Fruit fly (Drosophila melanogaster) whole organism, pupa: ENCODE data around the gene CG31776.

ENCODE experiments used
- CG12605 ChIP-seq: fragments of 200-800 bp; sonication (Bioruptor generic); IDR thresholded peaks from 2 replicates; pipeline ENCODE4 v1.3.6; 2022; ENCODE audit warnings: missing biosample characterization, missing genetic modification characterization
- CG15710 ChIP-seq: fragments of 200-800 bp; sonication (Bioruptor generic); optimal IDR thresholded peaks from 2 replicates; lab custom pipeline; 2018; ENCODE audit warnings: missing biosample characterization, mild to moderate bottlenecking, missing genetic modification characterization, moderate library complexity
- CG17806 ChIP-seq: fragments of 200-800 bp; sonication (Bioruptor generic); optimal IDR thresholded peaks from 2 replicates; lab custom pipeline; 2018; ENCODE audit warnings: missing biosample characterization, mild to moderate bottlenecking, missing genetic modification characterization, moderate library complexity
- CG34367 ChIP-seq: fragments of 200-800 bp; sonication (Bioruptor generic); optimal IDR thresholded peaks from 2 replicates; lab custom pipeline; 2018; ENCODE audit warnings: missing biosample characterization, mild to moderate bottlenecking, missing genetic modification characterization
- CG4496 ChIP-seq: fragments of 200-800 bp; sonication (Bioruptor generic); IDR thresholded peaks from 3 replicates; pipeline ENCODE4 v1.3.6; 2022; ENCODE audit warnings: missing biosample characterization, missing genetic modification characterization
- CG8159 ChIP-seq: fragments of 200-800 bp; sonication (Bioruptor generic); optimal IDR thresholded peaks from 3 replicates; lab custom pipeline; 2018; ENCODE audit warnings: missing biosample characterization, mild to moderate bottlenecking, missing genetic modification characterization, moderate library complexity
- CG8301 ChIP-seq: fragments of 200-800 bp; sonication (Bioruptor generic); optimal IDR thresholded peaks from 2 replicates; lab custom pipeline; 2018; ENCODE audit warnings: missing biosample characterization, mild to moderate bottlenecking, missing genetic modification characterization
- CG9948 ChIP-seq: fragments of 200-800 bp; sonication (Bioruptor generic); optimal IDR thresholded peaks from 2 replicates; lab custom pipeline; 2018; ENCODE audit warnings: missing biosample characterization, mild to moderate bottlenecking, missing genetic modification characterization, moderate library complexity
- EcR ChIP-seq: fragments of 200-800 bp; sonication (Bioruptor generic); optimal IDR thresholded peaks from 3 replicates; lab custom pipeline; 2019; ENCODE audit warnings: missing biosample characterization, missing genetic modification characterization, mild to moderate bottlenecking, moderate library complexity, missing genetic modification reagents
- Pif1A ChIP-seq: fragments of 200-800 bp; sonication (Bioruptor generic); optimal IDR thresholded peaks from 3 replicates; lab custom pipeline; 2016; ENCODE audit warnings: missing biosample characterization, missing genetic modification characterization
- Pif1B ChIP-seq: fragments of 200-800 bp; sonication (Bioruptor generic); optimal IDR thresholded peaks from 3 replicates; lab custom pipeline; 2016; ENCODE audit warnings: missing biosample characterization, missing genetic modification characterization
- Snoo ChIP-seq: fragments of 200-800 bp; sonication (Bioruptor generic); optimal IDR thresholded peaks from 3 replicates; lab custom pipeline; 2017; ENCODE audit warnings: missing biosample characterization, mild to moderate bottlenecking, missing genetic modification characterization, inconsistent platforms
- rn ChIP-seq: fragments of 200-800 bp; sonication (Bioruptor generic); IDR thresholded peaks from 2 replicates; pipeline ENCODE4 v1.3.6; 2022; ENCODE audit warnings: missing biosample characterization, missing genetic modification characterization

dm6 chr2L:3504851-3505250, 34.9 kb downstream of the CG31776 start:
- no peak for TF ChIP-seq CG4496 (GFP tag; lab: Robert Waterston, UW)
- no peak for TF ChIP-seq CG17806 (tag; lab: Kevin White, UChicago)
- TF ChIP-seq Pif1B (GFP tag; lab: Kevin White, UChicago) = no peak
- TF ChIP-seq CG12605 = no peak
- TF ChIP-seq CG8301 (tag; lab: Kevin White, UChicago) = no peak
- TF ChIP-seq rn = no peak
- TF ChIP-seq Pif1A (GFP tag; lab: Kevin White, UChicago) = no peak
- no peak for TF ChIP-seq Snoo (tag; lab: Kevin White, UChicago)
- no peak for TF ChIP-seq CG8159 (tag; lab: Kevin White, UChicago)
- no peak for TF ChIP-seq EcR
- TF ChIP-seq CG9948 (tag; lab: Kevin White, UChicago) = no peak
- no peak for TF ChIP-seq CG15710 (tag; lab: Kevin White, UChicago)
- TF ChIP-seq CG34367 (tag; lab: Kevin White, UChicago) = no peak
